Worm (Caenorhabditis elegans) whole organism, L2 larva: ENCODE measurements around the gene ttr-3.

Experiments used
- C34F6.9 ChIP-seq: fragments of 150-350 bp; optimal IDR thresholded peaks from 2 replicates; lab custom pipeline; 2014; ENCODE audit warnings: missing biosample characterization, missing genetic modification characterization
- F13H6.1 ChIP-seq: sonication (generic microtip); optimal IDR thresholded peaks from 2 replicates; lab custom pipeline; 2016; ENCODE audit warnings: missing genetic modification characterization, missing compliant biosample characterization
- R02D3.7 ChIP-seq: fragments of 150-350 bp; optimal IDR thresholded peaks from 2 replicates; lab custom pipeline; 2014; ENCODE audit warnings: missing biosample characterization, missing genetic modification characterization
- Y55F3AM.14 ChIP-seq: fragments of 200-800 bp; sonication (Bioruptor generic); optimal IDR thresholded peaks from 2 replicates; lab custom pipeline; 2018; ENCODE audit warnings: mild to moderate bottlenecking, missing genetic modification characterization, missing compliant biosample characterization
- ZK546.5 ChIP-seq: sonication (generic microtip); optimal IDR thresholded peaks from 2 replicates; lab custom pipeline; 2017; ENCODE audit warnings: missing biosample characterization, missing genetic modification characterization
- alr-1 ChIP-seq: fragments of 150-350 bp; optimal IDR thresholded peaks from 2 replicates; lab custom pipeline; 2014; ENCODE audit warnings: missing biosample characterization, missing genetic modification characterization
- aly-2 ChIP-seq: fragments of 150-350 bp; optimal IDR thresholded peaks from 2 replicates; lab custom pipeline; 2014; ENCODE audit warnings: missing biosample characterization, missing genetic modification characterization
- blmp-1 ChIP-seq: sonication (generic microtip); optimal IDR thresholded peaks from 2 replicates; lab custom pipeline; 2017; ENCODE audit warnings: missing genetic modification characterization, mild to moderate bottlenecking, missing compliant biosample characterization, antibody characterized with exemption, moderate library complexity; ENCODE audit not compliant: insufficient read depth
- ceh-16 ChIP-seq: fragments of 150-350 bp; optimal IDR thresholded peaks from 2 replicates; lab custom pipeline; 2014; ENCODE audit warnings: missing biosample characterization, missing genetic modification characterization
- ceh-82 ChIP-seq: fragments of 150-350 bp; optimal IDR thresholded peaks from 2 replicates; lab custom pipeline; 2014; ENCODE audit warnings: missing biosample characterization, missing genetic modification characterization
- crh-2 ChIP-seq: sonication (generic microtip); optimal IDR thresholded peaks from 2 replicates; lab custom pipeline; 2017; ENCODE audit warnings: missing biosample characterization, missing genetic modification characterization
- dmd-4 ChIP-seq: sonication (generic microtip); optimal IDR thresholded peaks from 2 replicates; lab custom pipeline; 2017; ENCODE audit warnings: missing biosample characterization, missing genetic modification characterization
- egl-27 ChIP-seq: sonication (generic microtip); optimal IDR thresholded peaks from 3 replicates; lab custom pipeline; 2017; ENCODE audit warnings: missing biosample characterization, missing genetic modification reagents, missing genetic modification characterization
- elt-1 ChIP-seq: fragments of 150-350 bp; optimal IDR thresholded peaks from 2 replicates; lab custom pipeline; 2014; ENCODE audit warnings: missing biosample characterization, missing genetic modification characterization
- fos-1 ChIP-seq: fragments of 150-350 bp; optimal IDR thresholded peaks from 2 replicates; lab custom pipeline; 2014; ENCODE audit warnings: missing biosample characterization, missing genetic modification characterization
- gmeb-1 ChIP-seq: fragments of 150-350 bp; optimal IDR thresholded peaks from 2 replicates; lab custom pipeline; 2014; ENCODE audit warnings: missing biosample characterization, missing genetic modification characterization
- lin-39 ChIP-seq: fragments of 150-350 bp; optimal IDR thresholded peaks from 2 replicates; lab custom pipeline; 2014; ENCODE audit warnings: missing biosample characterization, missing genetic modification reagents, missing genetic modification characterization
- mab-5 ChIP-seq: fragments of 150-350 bp; optimal IDR thresholded peaks from 2 replicates; lab custom pipeline; 2014; ENCODE audit warnings: missing biosample characterization, missing genetic modification characterization
- mbf-1 ChIP-seq: sonication (generic microtip); optimal IDR thresholded peaks from 2 replicates; lab custom pipeline; 2017; ENCODE audit warnings: missing biosample characterization, missing genetic modification characterization
- nhr-11 ChIP-seq: fragments of 150-350 bp; optimal IDR thresholded peaks from 2 replicates; lab custom pipeline; 2014; ENCODE audit warnings: missing biosample characterization, missing genetic modification characterization
- nhr-12 ChIP-seq: fragments of 150-350 bp; optimal IDR thresholded peaks from 2 replicates; lab custom pipeline; 2014; ENCODE audit warnings: missing biosample characterization, missing genetic modification characterization
- nhr-129 ChIP-seq: fragments of 150-350 bp; optimal IDR thresholded peaks from 2 replicates; lab custom pipeline; 2014; ENCODE audit warnings: missing biosample characterization, missing genetic modification characterization
- nhr-21 ChIP-seq: fragments of 150-350 bp; optimal IDR thresholded peaks from 2 replicates; lab custom pipeline; 2014; ENCODE audit warnings: missing biosample characterization, missing genetic modification characterization
- nhr-23 ChIP-seq: fragments of 150-350 bp; optimal IDR thresholded peaks from 2 replicates; lab custom pipeline; 2014; ENCODE audit warnings: missing biosample characterization, missing genetic modification reagents, missing genetic modification characterization
- nhr-237 ChIP-seq: fragments of 150-350 bp; optimal IDR thresholded peaks from 2 replicates; lab custom pipeline; 2014; ENCODE audit warnings: missing biosample characterization, missing genetic modification characterization
- nhr-25 ChIP-seq: fragments of 150-350 bp; sonication (generic microtip); optimal IDR thresholded peaks from 3 replicates; lab custom pipeline; 2014; ENCODE audit warnings: missing biosample characterization, missing genetic modification characterization
- nhr-77 ChIP-seq: fragments of 150-350 bp; optimal IDR thresholded peaks from 2 replicates; lab custom pipeline; 2014; ENCODE audit warnings: missing biosample characterization, missing genetic modification characterization
- peb-1 ChIP-seq: fragments of 150-350 bp; optimal IDR thresholded peaks from 2 replicates; lab custom pipeline; 2014; ENCODE audit warnings: missing biosample characterization, missing genetic modification characterization
- sem-4 ChIP-seq: fragments of 150-350 bp; optimal IDR thresholded peaks from 2 replicates; lab custom pipeline; 2014; ENCODE audit warnings: missing biosample characterization, missing genetic modification reagents, missing genetic modification characterization
- skn-1 ChIP-seq: sonication (generic microtip); optimal IDR thresholded peaks from 2 replicates; lab custom pipeline; 2017; ENCODE audit warnings: missing biosample characterization, missing genetic modification characterization
- sma-3 ChIP-seq: sonication (generic microtip); optimal IDR thresholded peaks from 2 replicates; lab custom pipeline; 2016; ENCODE audit warnings: missing genetic modification reagents, missing genetic modification characterization, missing compliant biosample characterization
- sma-9 ChIP-seq, 2 experiments: fragments of 150-350 bp in 1 of 2; sonication (generic microtip) in 1 of 2; optimal IDR thresholded peaks; 2 replicates each; lab custom pipeline; 2014 to 2016; ENCODE audit warnings: missing genetic modification characterization in 2 of 2, mild to moderate bottlenecking in 1 of 2, missing biosample characterization in 1 of 2, missing compliant biosample characterization in 1 of 2, missing genetic modification reagents in 1 of 2, moderate library complexity in 1 of 2
- snpc-4 ChIP-seq: fragments of 150-350 bp; optimal IDR thresholded peaks from 2 replicates; lab custom pipeline; 2014; ENCODE audit warnings: missing biosample characterization, missing genetic modification characterization
- unc-62 ChIP-seq: fragments of 150-350 bp; optimal IDR thresholded peaks from 2 replicates; lab custom pipeline; 2014; ENCODE audit warnings: missing biosample characterization, missing genetic modification reagents, missing genetic modification characterization
- zag-1 ChIP-seq: fragments of 150-350 bp; optimal IDR thresholded peaks from 2 replicates; lab custom pipeline; 2014; ENCODE audit warnings: missing biosample characterization, missing genetic modification characterization
- ztf-1 ChIP-seq: fragments of 200-800 bp; sonication (Bioruptor generic); conservative IDR thresholded peaks from 2 replicates; pipeline ENCODE4 v1.3.6; 2022; ENCODE audit warnings: missing genetic modification characterization, missing compliant biosample characterization
- ztf-11 ChIP-seq: sonication (generic microtip); optimal IDR thresholded peaks from 2 replicates; lab custom pipeline; 2017; ENCODE audit warnings: missing biosample characterization, missing genetic modification characterization
- ztf-4 ChIP-seq: fragments of 150-350 bp; optimal IDR thresholded peaks from 2 replicates; lab custom pipeline; 2014; ENCODE audit warnings: missing biosample characterization, missing genetic modification characterization

ttr-3 gene

DNA sequence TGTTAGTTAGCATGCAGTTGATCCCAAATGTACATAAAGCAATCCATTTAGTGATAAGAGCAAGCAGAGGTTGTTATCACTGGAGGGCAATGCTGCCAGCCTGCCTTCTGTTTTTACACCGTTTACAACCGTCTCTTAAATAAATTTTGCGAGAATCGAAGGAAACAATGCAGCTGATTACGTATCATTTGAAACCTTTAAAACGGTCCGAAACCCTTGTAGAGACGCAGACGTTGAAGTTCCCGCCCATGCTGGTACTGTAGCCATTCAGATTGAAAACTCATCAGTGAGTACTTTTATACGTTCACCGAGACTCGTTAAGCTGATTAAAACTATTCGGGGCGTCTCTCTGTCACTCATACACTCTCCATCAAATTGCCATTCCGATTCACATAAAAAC is 3.9 kb upstream of the ttr-3 start:
- no peak for TF ChIP-seq mbf-1 (tag; lab: Kevin White, UChicago)
- no peak for TF ChIP-seq ztf-4 (tag; lab: Kevin White, UChicago)
- no peak for TF ChIP-seq dmd-4 (tag; lab: Kevin White, UChicago)
- peak; percentile 54 for TF ChIP-seq F13H6.1 (tag; lab: Kevin White, UChicago)
- TF ChIP-seq crh-2: peak; percentile 52
- TF ChIP-seq sma-9 (GFP tag; optimal IDR thresholded peaks at IDR 0.05; lab: Kevin White, UChicago): peak; percentile 43
- no peak for TF ChIP-seq sma-9 (tag; optimal IDR thresholded peaks at IDR 0.05; lab: Kevin White, UChicago)
- TF ChIP-seq ZK546.5 (tag; lab: Kevin White, UChicago): no peak
- TF ChIP-seq ztf-1 (GFP tag; lab: Robert Waterston, UW): no peak
- TF ChIP-seq gmeb-1 (tag; lab: Kevin White, UChicago): peak; percentile 2
- TF ChIP-seq Y55F3AM.14: no peak
- TF ChIP-seq sma-3 (GFP tag; lab: Kevin White, UChicago): no peak
- TF ChIP-seq sem-4 (tag; lab: Kevin White, UChicago): no peak
- TF ChIP-seq alr-1: no peak
- peak; percentile 69 for TF ChIP-seq fos-1 (tag; lab: Kevin White, UChicago)

DNA sequence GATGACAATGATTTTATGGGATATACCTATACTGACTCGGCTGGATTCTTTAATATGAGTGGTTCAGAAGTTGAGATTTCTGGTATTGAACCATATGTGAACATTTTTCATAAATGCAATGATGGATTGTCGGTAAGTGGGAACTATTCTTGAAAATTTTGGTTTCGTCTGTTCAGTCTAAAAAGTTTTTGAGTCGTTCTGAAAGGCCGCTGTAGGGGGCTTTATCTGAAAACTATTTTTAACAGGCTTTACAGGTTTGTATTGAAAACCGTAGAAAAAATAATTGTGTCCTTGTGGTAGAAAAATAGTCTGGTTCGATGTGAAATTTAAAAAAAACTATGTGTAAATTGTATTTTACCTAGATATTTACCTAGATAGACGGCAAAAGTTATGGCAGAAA is 3.0 kb upstream of the ttr-3 start:
- TF ChIP-seq ceh-16 (no peak), snpc-4 (tag; lab: Kevin White, UChicago) (no peak), fos-1 (tag; lab: Kevin White, UChicago) (no peak), ceh-82 (no peak), ztf-1 (GFP tag; lab: Robert Waterston, UW) (no peak), egl-27 (no peak), R02D3.7 (tag; lab: Kevin White, UChicago) (no peak)

DNA sequence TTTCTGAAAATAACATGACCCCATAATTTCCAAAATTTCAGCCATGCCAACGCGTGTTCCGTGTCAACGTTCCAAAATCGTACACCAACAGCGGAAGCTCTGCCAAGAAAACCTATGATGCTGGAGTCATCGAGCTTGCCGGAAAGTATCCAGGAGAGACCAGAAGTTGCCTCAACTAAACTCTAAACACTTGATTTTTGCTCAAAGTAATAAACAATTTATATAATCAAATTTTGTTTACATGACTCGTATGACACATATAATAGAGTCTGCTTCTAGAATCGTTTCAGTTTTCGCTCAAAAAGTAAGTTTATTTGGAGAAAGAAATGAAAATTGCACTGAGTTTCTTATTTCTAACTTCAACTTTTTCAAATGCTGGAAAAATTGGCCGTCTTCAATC is 2.2 kb upstream of the ttr-3 start, which contains the start of gene ttr-1:
Gene ttr-1, plus strand, starts transcription at position 301 of the 400 bp plus-strand sequence.
- TF ChIP-seq Y55F3AM.14 (no peak), F13H6.1 (tag; lab: Kevin White, UChicago) (no peak), alr-1 (no peak), sma-3 (GFP tag; lab: Kevin White, UChicago) (no peak), mab-5 (tag; lab: Kevin White, UChicago) (no peak), nhr-12 (tag; lab: Kevin White, UChicago) (no peak), peb-1 (tag; lab: Kevin White, UChicago) (no peak), nhr-77 (tag; lab: Kevin White, UChicago) (no peak), zag-1 (tag; lab: Kevin White, UChicago) (no peak), nhr-21 (no peak), unc-62 (GFP tag; lab: Kevin White, UChicago) (no peak), gmeb-1 (tag; lab: Kevin White, UChicago) (no peak), ceh-16 (no peak), nhr-23 (no peak), nhr-11 (no peak), blmp-1 (tag; lab: Kevin White, UChicago) (no peak), ztf-1 (GFP tag; lab: Robert Waterston, UW) (no peak), aly-2 (no peak), skn-1 (no peak)

DNA sequence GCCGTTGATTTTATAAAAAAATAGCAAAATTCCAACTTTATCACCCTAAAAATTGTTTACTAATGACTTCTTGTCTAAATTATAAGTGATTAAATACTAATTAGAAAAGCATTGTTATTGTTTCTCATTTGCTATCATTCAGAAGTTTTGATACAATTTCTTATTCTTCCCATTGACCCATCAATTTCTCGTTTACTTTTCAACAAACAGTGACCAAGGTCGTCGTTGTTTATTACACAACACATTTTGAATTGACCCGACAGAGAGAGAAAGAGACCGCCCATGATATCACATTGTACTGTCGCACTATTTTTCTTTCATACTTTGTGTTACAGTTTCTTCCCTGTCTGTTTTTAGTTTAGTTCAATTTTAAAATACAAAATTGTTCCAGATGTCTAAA is 828 bp upstream of the ttr-3 start, which contains the start of gene ttr-2:
Gene ttr-2, plus strand, starts transcription at position 392 of the 400 bp plus-strand sequence.
- TF ChIP-seq C34F6.9 (tag; lab: Kevin White, UChicago) (no peak), nhr-25 (peak; percentile 67), Y55F3AM.14 (no peak), fos-1 (tag; lab: Kevin White, UChicago) (peak; percentile 54), lin-39 (no peak), sma-9 (GFP tag; optimal IDR thresholded peaks at IDR 0.05; lab: Kevin White, UChicago) (no peak), sma-9 (tag; optimal IDR thresholded peaks at IDR 0.05; lab: Kevin White, UChicago) (no peak), crh-2 (peak; percentile 27), gmeb-1 (tag; lab: Kevin White, UChicago) (no peak)

DNA sequence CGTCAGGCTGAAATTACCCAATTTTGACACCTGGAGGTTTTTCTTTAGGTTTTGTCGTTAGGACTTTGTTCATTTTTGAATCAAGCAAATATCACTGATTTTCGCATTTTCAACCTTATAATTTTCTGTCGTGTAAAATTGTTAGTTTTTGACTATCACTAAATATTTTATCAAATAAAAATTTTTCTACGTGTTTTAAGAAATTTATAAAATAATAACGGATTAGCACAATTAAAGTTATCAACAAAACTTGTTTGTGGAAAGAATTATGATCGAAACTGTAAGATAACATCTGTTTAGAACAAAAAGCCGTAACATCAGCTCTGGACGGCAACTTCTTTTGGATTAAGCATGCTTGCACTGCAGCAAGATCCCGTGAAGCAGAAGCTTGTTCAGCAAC is 3.7 kb downstream of the ttr-3 start, which contains the start of gene cbp-2:
Gene cbp-2, plus strand, starts transcription at position 301 of the 400 bp plus-strand sequence.
- TF ChIP-seq ztf-11 (tag; lab: Kevin White, UChicago) (no peak), unc-62 (GFP tag; lab: Kevin White, UChicago) (no peak), nhr-237 (tag; lab: Kevin White, UChicago) (no peak), elt-1 (tag; lab: Kevin White, UChicago) (no peak), nhr-12 (tag; lab: Kevin White, UChicago) (no peak), ZK546.5 (tag; lab: Kevin White, UChicago) (no peak), nhr-129 (tag; lab: Kevin White, UChicago) (no peak), nhr-23 (no peak), crh-2 (no peak), F13H6.1 (tag; lab: Kevin White, UChicago) (no peak), ztf-1 (GFP tag; lab: Robert Waterston, UW) (no peak), R02D3.7 (tag; lab: Kevin White, UChicago) (no peak), aly-2 (no peak)
